Worm (Caenorhabditis elegans): ENCODE data around the gene str-256.

The str-256 gene

ce11 chrV:464800-465199 lies 36.3 kb downstream of the str-256 start, which contains the start of gene nhr-201:
Gene nhr-201, plus strand, starts transcription at chrV:464828.
- TF ChIP-seq unc-62 (GFP tag; optimal IDR thresholded peaks at IDR 0.05), result no peak

- no peak for TF ChIP-seq unc-62 (GFP tag; optimal IDR thresholded peaks at IDR 0.05)
Measured at ce11 chrV:462263-462662, 38.9 kb downstream of the str-256 start, which contains the start of gene nhr-202. Gene nhr-202, plus strand, starts transcription at chrV:462588.

- no peak for TF ChIP-seq unc-62 (GFP tag; optimal IDR thresholded peaks at IDR 0.05)
Measured at ce11 chrV:459464-459863, 41.7 kb downstream of the str-256 start, which contains the start of gene nhr-203. Gene nhr-203, plus strand, starts transcription at chrV:459795.

- TF ChIP-seq unc-62 (GFP tag; optimal IDR thresholded peaks at IDR 0.05), result no peak
Measured at ce11 chrV:457839-458238, 43.3 kb downstream of the str-256 start.

ce11 chrV:453569-453968 lies 47.6 kb downstream of the str-256 start, which contains the start of gene nhr-98:
Gene nhr-98, plus strand, starts transcription at chrV:453869.
- no peak for TF ChIP-seq unc-62 (GFP tag; optimal IDR thresholded peaks at IDR 0.05)

- no peak for TF ChIP-seq unc-62 (GFP tag; optimal IDR thresholded peaks at IDR 0.05)
Measured at ce11 chrV:450757-451501, 50.2 kb downstream of the str-256 start, which contains the start of gene nhr-123. Gene nhr-123, plus strand, starts transcription at chrV:451451.
